Fruit fly (Drosophila melanogaster) whole organism, embryonic: ENCODE data around the gene CG9338.

ENCODE experiments used
- C15 ChIP-seq: fragments of 200-800 bp; sonication (Bioruptor generic); IDR thresholded peaks from 3 replicates; pipeline ENCODE4 v1.3.6; 2022; ENCODE audit warnings: missing biosample characterization, missing genetic modification characterization
- CG10147 ChIP-seq: fragments of 200-800 bp; sonication (Bioruptor generic); optimal IDR thresholded peaks from 2 replicates; lab custom pipeline; 2019; ENCODE audit warnings: missing biosample characterization, mild to moderate bottlenecking, missing genetic modification characterization, moderate library complexity
- CG11456 ChIP-seq: fragments of 200-800 bp; sonication (Bioruptor generic); IDR thresholded peaks from 3 replicates; pipeline ENCODE4 v1.3.6; 2022; ENCODE audit warnings: missing biosample characterization, missing genetic modification characterization
- CG11695 ChIP-seq: fragments of 200-800 bp; sonication (Bioruptor generic); IDR thresholded peaks from 3 replicates; pipeline ENCODE4 v1.3.6; 2022; ENCODE audit warnings: missing biosample characterization, missing genetic modification characterization
- CG12071 ChIP-seq: fragments of 200-800 bp; sonication (Bioruptor generic); optimal IDR thresholded peaks from 3 replicates; lab custom pipeline; 2018; ENCODE audit warnings: missing biosample characterization, mild to moderate bottlenecking, missing genetic modification characterization
- CG12659 ChIP-seq: fragments of 200-800 bp; sonication (Bioruptor generic); optimal IDR thresholded peaks from 3 replicates; lab custom pipeline; 2017; ENCODE audit warnings: mild to moderate bottlenecking, missing biosample characterization, missing genetic modification reagents, missing genetic modification characterization
- CG15011 ChIP-seq: fragments of 200-800 bp; sonication (Bioruptor generic); optimal IDR thresholded peaks from 3 replicates; lab custom pipeline; 2018; ENCODE audit warnings: missing biosample characterization, mild to moderate bottlenecking, missing genetic modification characterization
- CG17385 ChIP-seq: fragments of 200-800 bp; sonication (Bioruptor generic); optimal IDR thresholded peaks from 3 replicates; lab custom pipeline; 2018; ENCODE audit warnings: missing biosample characterization, mild to moderate bottlenecking, missing genetic modification characterization
- CG30431 ChIP-seq: fragments of 200-800 bp; sonication (Bioruptor generic); optimal IDR thresholded peaks from 2 replicates; lab custom pipeline; 2017; ENCODE audit warnings: missing biosample characterization, missing genetic modification characterization
- CG3163 ChIP-seq: fragments of 200-800 bp; sonication (Bioruptor generic); optimal IDR thresholded peaks from 3 replicates; lab custom pipeline; 2016; ENCODE audit warnings: missing biosample characterization, missing genetic modification characterization
- CG3407 ChIP-seq: fragments of 200-800 bp; sonication (Bioruptor generic); optimal IDR thresholded peaks from 2 replicates; lab custom pipeline; 2018; ENCODE audit warnings: missing biosample characterization, mild to moderate bottlenecking, missing genetic modification characterization
- CG6254 ChIP-seq: fragments of 200-800 bp; sonication (Bioruptor generic); optimal IDR thresholded peaks from 3 replicates; lab custom pipeline; 2017; ENCODE audit warnings: mild to moderate bottlenecking, missing biosample characterization, missing genetic modification reagents, missing genetic modification characterization
- CG6272 ChIP-seq: fragments of 200-800 bp; sonication (Bioruptor generic); IDR thresholded peaks from 2 replicates; pipeline ENCODE4 v1.3.6; 2022; ENCODE audit warnings: missing biosample characterization, missing genetic modification characterization
- CG7963 ChIP-seq: fragments of 200-800 bp; sonication (Bioruptor generic); IDR thresholded peaks from 3 replicates; pipeline ENCODE4 v1.3.6; 2022; ENCODE audit warnings: missing biosample characterization, missing genetic modification characterization; ENCODE audit not compliant: partially characterized antibody
- CG9609 ChIP-seq: fragments of 200-800 bp; sonication (Bioruptor generic); optimal IDR thresholded peaks from 3 replicates; lab custom pipeline; 2016; ENCODE audit warnings: missing biosample characterization, missing genetic modification characterization
- CG9727 ChIP-seq: fragments of 200-800 bp; sonication (Bioruptor generic); optimal IDR thresholded peaks from 3 replicates; lab custom pipeline; 2017; ENCODE audit warnings: missing biosample characterization, mild to moderate bottlenecking, missing genetic modification characterization
- CkIIα-i1 ChIP-seq: fragments of 200-800 bp; sonication (Bioruptor generic); IDR thresholded peaks from 2 replicates; pipeline ENCODE4 v1.3.6; 2022; ENCODE audit warnings: missing biosample characterization, missing genetic modification characterization
- CoRest ChIP-seq: fragments of 200-800 bp; sonication (Bioruptor generic); optimal IDR thresholded peaks from 3 replicates; lab custom pipeline; 2018; ENCODE audit warnings: missing biosample characterization, mild to moderate bottlenecking, missing genetic modification characterization, moderate library complexity
- Dbx ChIP-seq: fragments of 200-800 bp; sonication (Bioruptor generic); IDR thresholded peaks from 3 replicates; pipeline ENCODE4 v1.3.6; 2022; ENCODE audit warnings: missing biosample characterization, missing genetic modification characterization
- Dref ChIP-seq: fragments of 200-800 bp; sonication (Bioruptor generic); IDR thresholded peaks from 2 replicates; pipeline ENCODE4 v1.3.6; 2022; ENCODE audit warnings: missing biosample characterization, missing genetic modification characterization
- Eip74EF ChIP-seq, 2 experiments: fragments of 200-800 bp in 1 of 2; fragments of >200 bp in 1 of 2; sonication (Bioruptor generic) in 1 of 2; optimal IDR thresholded peaks; 2 replicates each; lab custom pipeline; 2017 to 2019; ENCODE audit warnings: missing biosample characterization in 2 of 2, missing genetic modification characterization in 2 of 2, mild to moderate bottlenecking in 1 of 2, moderate library complexity in 1 of 2
- HmgZ ChIP-seq: fragments of 200-800 bp; sonication (Bioruptor generic); optimal IDR thresholded peaks from 2 replicates; lab custom pipeline; 2018; ENCODE audit warnings: missing biosample characterization, mild to moderate bottlenecking, missing genetic modification characterization
- Hr39 ChIP-seq: fragments of >200 bp; optimal IDR thresholded peaks from 2 replicates; lab custom pipeline; 2017
- Hr51 ChIP-seq, 2 experiments: fragments of 200-800 bp; sonication (Bioruptor generic); optimal IDR thresholded peaks; 2 replicates in 1 of 2; 3 replicates in 1 of 2; lab custom pipeline; 2016 to 2018; ENCODE audit warnings: missing biosample characterization in 2 of 2, missing genetic modification characterization in 2 of 2, mild to moderate bottlenecking in 1 of 2, moderate library complexity in 1 of 2
- Kr ChIP-seq: fragments of 200-800 bp; sonication (Bioruptor generic); optimal IDR thresholded peaks from 2 replicates; lab custom pipeline; 2017; ENCODE audit warnings: missing biosample characterization, mild to moderate bottlenecking, missing genetic modification characterization
- Lhr ChIP-seq: fragments of 200-800 bp; sonication (Bioruptor generic); optimal IDR thresholded peaks from 3 replicates; lab custom pipeline; 2017; ENCODE audit warnings: mild to moderate bottlenecking, missing biosample characterization, missing genetic modification reagents, missing genetic modification characterization
- Lpt ChIP-seq: fragments of >200 bp; optimal IDR thresholded peaks from 2 replicates; lab custom pipeline; 2018; ENCODE audit warnings: missing biosample characterization, missing genetic modification characterization
- Mrtf ChIP-seq: fragments of 200-800 bp; sonication (Bioruptor generic); IDR thresholded peaks from 3 replicates; pipeline ENCODE4 v1.3.6; 2022; ENCODE audit warnings: missing biosample characterization, missing genetic modification characterization
- Neu2 ChIP-seq: fragments of 200-800 bp; sonication (Bioruptor generic); optimal IDR thresholded peaks from 3 replicates; lab custom pipeline; 2016; ENCODE audit warnings: missing biosample characterization, missing genetic modification characterization, borderline replicate concordance
- Sox100B ChIP-seq: fragments of 200-800 bp; sonication (Bioruptor generic); optimal IDR thresholded peaks from 3 replicates; lab custom pipeline; 2018; ENCODE audit warnings: missing biosample characterization, mild to moderate bottlenecking, missing genetic modification characterization
- ash1 ChIP-seq: fragments of 200-800 bp; sonication (Bioruptor generic); optimal IDR thresholded peaks from 2 replicates; lab custom pipeline; 2018; ENCODE audit warnings: missing biosample characterization, mild to moderate bottlenecking, missing genetic modification characterization
- ci ChIP-seq: fragments of 200-800 bp; sonication (Bioruptor generic); IDR thresholded peaks from 3 replicates; pipeline ENCODE4 v1.3.6; 2022; ENCODE audit warnings: missing biosample characterization, missing genetic modification characterization
- cwo ChIP-seq: fragments of 200-800 bp; sonication (Bioruptor generic); optimal IDR thresholded peaks from 3 replicates; lab custom pipeline; 2017; ENCODE audit warnings: missing biosample characterization, missing genetic modification characterization, mild to moderate bottlenecking, moderate library complexity, missing genetic modification reagents
- dimm ChIP-seq: fragments of 200-800 bp; sonication (Bioruptor generic); IDR thresholded peaks from 2 replicates; pipeline ENCODE4 v1.3.6; 2022; ENCODE audit warnings: missing biosample characterization, missing genetic modification characterization
- disco-r ChIP-seq: fragments of 200-800 bp; sonication (Bioruptor generic); optimal IDR thresholded peaks from 2 replicates; lab custom pipeline; 2016; ENCODE audit warnings: missing biosample characterization, missing genetic modification characterization
- emc ChIP-seq: fragments of 200-800 bp; sonication (Bioruptor generic); optimal IDR thresholded peaks from 2 replicates; lab custom pipeline; 2016; ENCODE audit warnings: missing biosample characterization, missing genetic modification characterization
- fru ChIP-seq: fragments of >200 bp; optimal IDR thresholded peaks from 2 replicates; lab custom pipeline; 2017
- h ChIP-seq: fragments of >200 bp; optimal IDR thresholded peaks from 2 replicates; lab custom pipeline; 2017
- hbn ChIP-seq: fragments of 200-800 bp; sonication (Bioruptor generic); IDR thresholded peaks from 2 replicates; pipeline ENCODE4 v1.3.6; 2022; ENCODE audit warnings: missing biosample characterization, missing genetic modification characterization; ENCODE audit not compliant: partially characterized antibody
- inv ChIP-seq: fragments of 200-800 bp; sonication (Bioruptor generic); IDR thresholded peaks from 2 replicates; pipeline ENCODE4 v1.3.6; 2022; ENCODE audit warnings: missing biosample characterization, missing genetic modification characterization; ENCODE audit not compliant: partially characterized antibody
- jumu ChIP-seq: fragments of 200-800 bp; sonication (Bioruptor generic); optimal IDR thresholded peaks from 3 replicates; lab custom pipeline; 2016; ENCODE audit warnings: missing biosample characterization, missing genetic modification characterization
- nau ChIP-seq: fragments of 200-800 bp; sonication (Bioruptor generic); optimal IDR thresholded peaks from 3 replicates; lab custom pipeline; 2017; ENCODE audit warnings: missing biosample characterization, mild to moderate bottlenecking, missing genetic modification characterization, missing genetic modification reagents
- p53 ChIP-seq: fragments of 200-800 bp; sonication (Bioruptor generic); optimal IDR thresholded peaks from 2 replicates; lab custom pipeline; 2016; ENCODE audit warnings: missing biosample characterization, missing genetic modification characterization
- sc ChIP-seq, 3 experiments: fragments of >200 bp in 2 of 3; fragments of 200-800 bp in 1 of 3; sonication (Bioruptor generic) in 1 of 3; optimal IDR thresholded peaks; 2 replicates in 2 of 3; 3 replicates in 1 of 3; lab custom pipeline; 2017; ENCODE audit warnings: mild to moderate bottlenecking in 1 of 3, missing biosample characterization in 1 of 3, missing genetic modification characterization in 1 of 3, missing genetic modification reagents in 1 of 3
- sd ChIP-seq: fragments of 200-800 bp; sonication (Bioruptor generic); optimal IDR thresholded peaks from 3 replicates; lab custom pipeline; 2018; ENCODE audit warnings: missing biosample characterization, mild to moderate bottlenecking, missing genetic modification characterization, moderate library complexity
- sens-2 ChIP-seq: fragments of 200-800 bp; sonication (Bioruptor generic); IDR thresholded peaks from 2 replicates; pipeline ENCODE4 v1.3.6; 2022; ENCODE audit warnings: missing biosample characterization, missing genetic modification characterization
- shn ChIP-seq: fragments of 200-800 bp; sonication (Bioruptor generic); optimal IDR thresholded peaks from 3 replicates; lab custom pipeline; 2016; ENCODE audit warnings: missing biosample characterization, missing genetic modification characterization
- slp2 ChIP-seq: fragments of 200-800 bp; sonication (Bioruptor generic); optimal IDR thresholded peaks from 2 replicates; lab custom pipeline; 2016; ENCODE audit warnings: missing biosample characterization, missing genetic modification characterization
- sqz ChIP-seq: fragments of 200-800 bp; sonication (Bioruptor generic); optimal IDR thresholded peaks from 3 replicates; lab custom pipeline; 2018; ENCODE audit warnings: missing biosample characterization, mild to moderate bottlenecking, missing genetic modification characterization

The CG9338 gene

dm6 chr2L:20823196-20824105 lies 41.6 kb upstream of the CG9338 start (continued):
- TF ChIP-seq CG7963 (GFP tag; lab: Robert Waterston, UW) = peak; percentile 55; the same call in 1 of the 3 replicates
- no peak for TF ChIP-seq h (lab: Kevin White, UChicago)
- peak; percentile 96 for TF ChIP-seq sd (tag; lab: Kevin White, UChicago)
- no peak for TF ChIP-seq C15
- TF ChIP-seq dimm (GFP tag; lab: Robert Waterston, UW) = no peak
- TF ChIP-seq CG15011 (GFP tag; lab: Kevin White, UChicago) = no peak
- no peak for TF ChIP-seq CG30431
- TF ChIP-seq Lpt (GFP tag; lab: Kevin White, UChicago) = no peak
- no peak for TF ChIP-seq CG12659 (GFP tag; lab: Kevin White, UChicago)
- no peak for TF ChIP-seq CG11695 (GFP tag; lab: Robert Waterston, UW)
- TF ChIP-seq CG11456 = no peak
- no peak for TF ChIP-seq Eip74EF (GFP tag; optimal IDR thresholded peaks at IDR 0.05; lab: Kevin White, UChicago)
- no peak for TF ChIP-seq jumu
- TF ChIP-seq CG12071 (GFP tag; lab: Kevin White, UChicago) = no peak
- peak; percentile 36; the same call in 1 of the 2 replicates for TF ChIP-seq hbn
- no peak for TF ChIP-seq Mrtf
- TF ChIP-seq Dbx = peak; percentile 44; the same call in 1 of the 3 replicates
- peak; percentile 76 for TF ChIP-seq ci (GFP tag; lab: Robert Waterston, UW)
- peak in 1 of 2 experiments; percentile 24 for TF ChIP-seq Hr51 (GFP tag; optimal IDR thresholded peaks at IDR 0.05; lab: Kevin White, UChicago)
- no peak for TF ChIP-seq nau (GFP tag; lab: Kevin White, UChicago)
- no peak for TF ChIP-seq CkIIα-i1
- TF ChIP-seq CG10147 (GFP tag; lab: Kevin White, UChicago) = no peak
- TF ChIP-seq p53 (GFP tag; lab: Kevin White, UChicago) = no peak
- no peak for TF ChIP-seq CG6254 (GFP tag; lab: Kevin White, UChicago)
- TF ChIP-seq cwo = no peak
- no peak for TF ChIP-seq Kr (GFP tag; lab: Kevin White, UChicago)
- TF ChIP-seq fru (lab: Kevin White, UChicago) = no peak
- TF ChIP-seq Dref (GFP tag; lab: Robert Waterston, UW) = no peak
- TF ChIP-seq CG17385 = no peak
- no peak for TF ChIP-seq inv (GFP tag; lab: Robert Waterston, UW)
- TF ChIP-seq sqz = peak; percentile 91
- peak; percentile 41 for TF ChIP-seq CoRest (tag; lab: Kevin White, UChicago)
- no peak for TF ChIP-seq emc (GFP tag; lab: Kevin White, UChicago)
- no peak for TF ChIP-seq slp2
- no peak for TF ChIP-seq CG9609 (GFP tag; lab: Kevin White, UChicago)
- TF ChIP-seq HmgZ (tag; lab: Kevin White, UChicago) = peak; percentile 81
- TF ChIP-seq Neu2 (GFP tag; lab: Kevin White, UChicago) = no peak
- no peak for TF ChIP-seq sc (optimal IDR thresholded peaks at IDR 0.05; lab: Kevin White, UChicago)
- no peak for TF ChIP-seq sc (GFP tag; optimal IDR thresholded peaks at IDR 0.05; lab: Kevin White, UChicago)
- TF ChIP-seq CG6272 (GFP tag; lab: Robert Waterston, UW) = no peak
- TF ChIP-seq disco-r (GFP tag; lab: Kevin White, UChicago) = no peak
- TF ChIP-seq CG3163 = peak; percentile 74
- no peak for TF ChIP-seq Hr39 (lab: Kevin White, UChicago)
- peak; percentile 64 for TF ChIP-seq Lhr
- TF ChIP-seq CG9727 (GFP tag; lab: Kevin White, UChicago) = no peak
- peak; percentile 62 for TF ChIP-seq Sox100B (GFP tag; lab: Kevin White, UChicago)
- no peak for TF ChIP-seq shn
- no peak for TF ChIP-seq sens-2 (GFP tag; lab: Robert Waterston, UW)
- TF ChIP-seq ash1 = no peak
- TF ChIP-seq CG3407 (GFP tag; lab: Kevin White, UChicago) = no peak
